Fruit fly (Drosophila melanogaster): ENCODE measurements around the gene CG2656.

The CG2656 gene

DNA sequence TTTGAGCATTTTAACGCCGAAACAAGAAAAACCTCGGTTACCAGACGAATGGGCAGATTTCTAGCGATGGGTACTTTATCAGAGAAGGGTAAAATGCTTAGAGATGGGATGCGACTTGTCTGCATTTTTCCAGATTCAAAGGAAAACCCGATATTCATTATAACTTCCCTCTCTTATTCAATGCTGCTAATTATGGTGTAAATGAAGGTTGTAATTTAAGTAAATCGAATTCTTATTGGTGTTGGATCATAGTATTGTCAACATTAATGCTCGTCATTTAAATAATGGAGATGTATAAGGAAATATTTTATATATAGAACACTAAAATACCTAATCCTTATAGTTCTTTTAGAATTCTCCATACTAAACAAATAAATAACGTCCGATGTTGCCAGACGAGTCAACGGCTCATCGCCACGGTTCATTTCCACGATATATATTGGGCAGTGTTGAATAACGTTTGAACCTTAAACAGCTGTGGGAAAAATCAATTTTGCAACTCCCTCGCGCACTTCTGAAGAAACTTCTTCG is 20.4 kb upstream of the CG2656 start, which contains the start of the genes Alh and CG10098 (continued):
- TF ChIP-seq CG31224 (GFP tag; IDR thresholded peaks at IDR 0.05) (peak; percentile 54; the same call in 1 of the 2 replicates), CG34422 (GFP tag; IDR thresholded peaks at IDR 0.05) (peak; percentile 69; the same call in 1 of the 3 replicates), ac (GFP tag; optimal IDR thresholded peaks at IDR 0.05) (no peak), wdn (GFP tag; IDR thresholded peaks at IDR 0.05) (peak; percentile 59; the same call in 1 of the 2 replicates), bsh (GFP tag; optimal IDR thresholded peaks at IDR 0.05) (peak in 1 of 2 experiments; percentile 71), crc (GFP tag; optimal IDR thresholded peaks at IDR 0.05) (peak; percentile 39), CG13894 (tag; optimal IDR thresholded peaks at IDR 0.05) (peak; percentile 77), chm (GFP tag; IDR thresholded peaks at IDR 0.05) (no peak; the same call in 1 of the 2 replicates), CG9609 (GFP tag; optimal IDR thresholded peaks at IDR 0.05) (peak; percentile 87), CG6654 (GFP tag; optimal IDR thresholded peaks at IDR 0.05) (peak; percentile 49), CG13624 (GFP tag; optimal IDR thresholded peaks at IDR 0.05) (peak; percentile 82), p53 (GFP tag; optimal IDR thresholded peaks at IDR 0.05) (peak; percentile 50), CG10979 (tag; optimal IDR thresholded peaks at IDR 0.05) (peak; percentile 65), CG2678 (tag; optimal IDR thresholded peaks at IDR 0.05) (peak; percentile 84), CG34376 (GFP tag; optimal IDR thresholded peaks at IDR 0.05) (peak; percentile 48), CG8924 (tag; optimal IDR thresholded peaks at IDR 0.05) (peak; percentile 77), ATbp (GFP tag; optimal IDR thresholded peaks at IDR 0.05) (peak; percentile 34), CG2116 (GFP tag; optimal IDR thresholded peaks at IDR 0.05) (peak; percentile 85), sna (GFP tag; IDR thresholded peaks at IDR 0.05; ENCODE audit: partially characterized antibody) (peak; percentile 55), CG10274 (GFP tag; optimal IDR thresholded peaks at IDR 0.05) (peak; percentile 44), CG1647 (GFP tag; optimal IDR thresholded peaks at IDR 0.05) (peak; percentile 87), Scr (GFP tag; IDR thresholded peaks at IDR 0.05; ENCODE audit: partially characterized antibody) (peak; percentile 85), pnt (GFP tag; optimal IDR thresholded peaks at IDR 0.05) (peak; percentile 91), CG15011 (GFP tag; optimal IDR thresholded peaks at IDR 0.05) (peak; percentile 60), ftz-f1 (GFP tag; optimal IDR thresholded peaks at IDR 0.05) (peak; percentile 44), abd-A (tag; optimal IDR thresholded peaks at IDR 0.05) (no peak), CG14014 (GFP tag; IDR thresholded peaks at IDR 0.05) (peak; percentile 83), croc (GFP tag; conservative IDR thresholded peaks at IDR 0.05) (peak; percentile 74), CG1233 (GFP tag; optimal IDR thresholded peaks at IDR 0.05) (peak; percentile 74), CrebB (tag; optimal IDR thresholded peaks at IDR 0.05) (no peak), Nf-YC (tag; optimal IDR thresholded peaks at IDR 0.05) (peak; percentile 75), NC2β (GFP tag; optimal IDR thresholded peaks at IDR 0.05) (peak; percentile 70), BEAF-32 (GFP tag; optimal IDR thresholded peaks at IDR 0.05) (peak; percentile 96), phol (tag; optimal IDR thresholded peaks at IDR 0.05) (peak; percentile 90), HLH3B (GFP tag; IDR thresholded peaks at IDR 0.05) (peak; percentile 70), CG7372 (GFP tag; IDR thresholded peaks at IDR 0.05) (peak; percentile 73), org-1 (GFP tag; optimal IDR thresholded peaks at IDR 0.05) (no peak), Hmr (GFP tag; optimal IDR thresholded peaks at IDR 0.05) (peak; percentile 84), fd64A (GFP tag; optimal IDR thresholded peaks at IDR 0.05) (no peak), kni (GFP tag; optimal IDR thresholded peaks at IDR 0.05) (peak; percentile 52), Ada2b (GFP tag; IDR thresholded peaks at IDR 0.05) (peak; percentile 73), CG33213 (GFP tag; optimal IDR thresholded peaks at IDR 0.05) (peak; percentile 83), fd102C (GFP tag; optimal IDR thresholded peaks at IDR 0.05) (no peak), sisA (GFP tag; IDR thresholded peaks at IDR 0.05) (peak; percentile 85), cwo (GFP tag; optimal IDR thresholded peaks at IDR 0.05) (peak; percentile 54), chif (GFP tag; optimal IDR thresholded peaks at IDR 0.05) (peak; percentile 85 to 87), Taf1 (GFP tag; IDR thresholded peaks at IDR 0.05) (peak; percentile 70), YL-1 (GFP tag; optimal IDR thresholded peaks at IDR 0.05) (peak; percentile 47), tna (GFP tag; IDR thresholded peaks at IDR 0.05; ENCODE audit: partially characterized antibody) (peak; percentile 22; the same call in 1 of the 2 replicates)
